Fruit fly (Drosophila melanogaster) whole organism, embryonic: ENCODE results near the gene CG14856.

Experiments
- Awh ChIP-seq: fragments of 200-800 bp; sonication (Bioruptor generic); IDR thresholded peaks from 2 replicates; pipeline ENCODE4, ENCODE4 v1.3.6; 2022; ENCODE audit warnings: missing biosample characterization, missing genetic modification characterization
- BtbVII ChIP-seq: fragments of 200-800 bp; sonication (Bioruptor generic); optimal IDR thresholded peaks from 3 replicates; lab custom pipeline; 2017; ENCODE audit warnings: missing biosample characterization, mild to moderate bottlenecking, missing genetic modification characterization
- CG11456 ChIP-seq: fragments of 200-800 bp; sonication (Bioruptor generic); IDR thresholded peaks from 3 replicates; pipeline ENCODE4 v1.3.6; 2022; ENCODE audit warnings: missing biosample characterization, missing genetic modification characterization
- CG11723 ChIP-seq: fragments of 200-800 bp; sonication (Bioruptor generic); optimal IDR thresholded peaks from 2 replicates; lab custom pipeline; 2017; ENCODE audit warnings: missing biosample characterization, mild to moderate bottlenecking, missing genetic modification characterization
- CG12071 ChIP-seq: fragments of 200-800 bp; sonication (Bioruptor generic); optimal IDR thresholded peaks from 3 replicates; lab custom pipeline; 2018; ENCODE audit warnings: missing biosample characterization, mild to moderate bottlenecking, missing genetic modification characterization
- CG12391 ChIP-seq: fragments of 200-800 bp; sonication (Bioruptor generic); optimal IDR thresholded peaks from 3 replicates; lab custom pipeline; 2018; ENCODE audit warnings: missing biosample characterization, mild to moderate bottlenecking, missing genetic modification characterization, moderate library complexity
- CG13894 ChIP-seq: fragments of 200-800 bp; sonication (Bioruptor generic); optimal IDR thresholded peaks from 3 replicates; lab custom pipeline; 2018; ENCODE audit warnings: missing biosample characterization, mild to moderate bottlenecking, missing genetic modification characterization, moderate library complexity
- CG14710 ChIP-seq: fragments of 200-800 bp; sonication (Bioruptor generic); optimal IDR thresholded peaks from 3 replicates; lab custom pipeline; 2019; ENCODE audit warnings: missing biosample characterization, mild to moderate bottlenecking, missing genetic modification characterization, moderate library complexity
- CG15514 ChIP-seq: fragments of 200-800 bp; sonication (Bioruptor generic); optimal IDR thresholded peaks from 3 replicates; lab custom pipeline; 2017; ENCODE audit warnings: missing biosample characterization, missing genetic modification characterization, mild to moderate bottlenecking, moderate library complexity, missing genetic modification reagents
- CG15696 ChIP-seq: fragments of 200-800 bp; sonication (Bioruptor generic); optimal IDR thresholded peaks from 2 replicates; lab custom pipeline; 2019; ENCODE audit warnings: missing biosample characterization, mild to moderate bottlenecking, missing genetic modification characterization, moderate library complexity
- CG17802 ChIP-seq: fragments of 200-800 bp; sonication (Bioruptor generic); optimal IDR thresholded peaks from 2 replicates; lab custom pipeline; 2018; ENCODE audit warnings: missing biosample characterization, mild to moderate bottlenecking, missing genetic modification characterization, moderate library complexity
- CG2199 ChIP-seq: fragments of 200-800 bp; sonication (Bioruptor generic); IDR thresholded peaks from 3 replicates; pipeline ENCODE4 v1.3.6; 2022; ENCODE audit warnings: missing biosample characterization, missing genetic modification characterization
- CG3163 ChIP-seq: fragments of 200-800 bp; sonication (Bioruptor generic); optimal IDR thresholded peaks from 3 replicates; lab custom pipeline; 2016; ENCODE audit warnings: missing biosample characterization, missing genetic modification characterization
- CG34224 ChIP-seq: fragments of 200-800 bp; sonication (Bioruptor generic); IDR thresholded peaks from 3 replicates; pipeline ENCODE4 v1.3.6; 2022; ENCODE audit warnings: missing biosample characterization, missing genetic modification characterization; ENCODE audit not compliant: partially characterized antibody
- CG34376 ChIP-seq: fragments of 200-800 bp; sonication (Bioruptor generic); optimal IDR thresholded peaks from 2 replicates; lab custom pipeline; 2018; ENCODE audit warnings: missing biosample characterization, mild to moderate bottlenecking, missing genetic modification characterization
- CG3726 ChIP-seq: fragments of 200-800 bp; sonication (Bioruptor generic); IDR thresholded peaks from 3 replicates; pipeline ENCODE4, ENCODE4 v1.3.6; 2022; ENCODE audit warnings: missing biosample characterization, missing genetic modification characterization
- CG8089 ChIP-seq: fragments of 200-800 bp; sonication (Bioruptor generic); optimal IDR thresholded peaks from 3 replicates; lab custom pipeline; 2016; ENCODE audit warnings: missing biosample characterization, missing genetic modification characterization
- CG8478 ChIP-seq: fragments of >200 bp; optimal IDR thresholded peaks from 2 replicates; lab custom pipeline; 2018
- Deaf1 ChIP-seq: fragments of 200-800 bp; optimal IDR thresholded peaks from 3 replicates; lab custom pipeline; 2019; ENCODE audit warnings: missing biosample characterization, mild to moderate bottlenecking, missing genetic modification characterization, moderate library complexity
- Dll ChIP-seq: fragments of 200-800 bp; sonication (Bioruptor generic); IDR thresholded peaks from 4 replicates; pipeline ENCODE4 v1.3.6; 2022; ENCODE audit warnings: missing biosample characterization, missing genetic modification characterization; ENCODE audit not compliant: partially characterized antibody
- Fer1 ChIP-seq: fragments of 200-800 bp; sonication (Bioruptor generic); optimal IDR thresholded peaks from 2 replicates; lab custom pipeline; 2017; ENCODE audit warnings: missing biosample characterization, mild to moderate bottlenecking, missing genetic modification characterization
- GATAe ChIP-seq: fragments of 200-800 bp; sonication (Bioruptor generic); conservative IDR thresholded peaks from 2 replicates; pipeline ENCODE4 v1.3.6; 2022; ENCODE audit warnings: missing biosample characterization, missing genetic modification characterization
- Gug ChIP-seq: fragments of 200-800 bp; sonication (Bioruptor generic); IDR thresholded peaks from 4 replicates; pipeline ENCODE4 v1.3.6; 2022; ENCODE audit warnings: missing biosample characterization, missing genetic modification characterization
- HHEX ChIP-seq: fragments of 200-800 bp; sonication (Bioruptor generic); optimal IDR thresholded peaks from 3 replicates; lab custom pipeline; 2017; ENCODE audit warnings: missing biosample characterization, mild to moderate bottlenecking, missing genetic modification characterization, missing genetic modification reagents
- HLHmδ ChIP-seq: fragments of 200-800 bp; sonication (Bioruptor generic); optimal IDR thresholded peaks from 2 replicates; lab custom pipeline; 2018; ENCODE audit warnings: missing biosample characterization, mild to moderate bottlenecking, missing genetic modification characterization, moderate library complexity
- HmgD ChIP-seq: fragments of 200-800 bp; sonication (Bioruptor generic); optimal IDR thresholded peaks from 3 replicates; lab custom pipeline; 2016; ENCODE audit warnings: missing biosample characterization, missing genetic modification characterization
- Hmr ChIP-seq: fragments of 200-800 bp; sonication (Bioruptor generic); optimal IDR thresholded peaks from 3 replicates; lab custom pipeline; 2017; ENCODE audit warnings: mild to moderate bottlenecking, missing biosample characterization, missing genetic modification reagents, missing genetic modification characterization
- Jarid2 ChIP-seq: fragments of 200-800 bp; sonication (Bioruptor generic); optimal IDR thresholded peaks from 3 replicates; lab custom pipeline; 2017; ENCODE audit warnings: mild to moderate bottlenecking, missing biosample characterization, missing genetic modification reagents, missing genetic modification characterization
- Med ChIP-seq: fragments of 200-800 bp; sonication (Bioruptor generic); peaks from one replicate; lab custom pipeline; 2016; ENCODE audit warnings: missing biosample characterization, missing genetic modification characterization, mild to moderate bottlenecking, inconsistent platforms, moderate library complexity
- Pdp1 ChIP-seq, 2 experiments: fragments of 200-800 bp; sonication (Bioruptor generic); optimal IDR thresholded peaks; 3 replicates each; lab custom pipeline; 2016; ENCODE audit warnings: missing biosample characterization in 2 of 2, missing genetic modification characterization in 2 of 2, mild to moderate bottlenecking in 1 of 2, moderate library complexity in 1 of 2
- Trl ChIP-seq, 3 experiments: fragments of >200 bp in 2 of 3; fragments of 200-800 bp in 1 of 3; sonication (Bioruptor generic) in 1 of 3; optimal IDR thresholded peaks; 2 replicates in 1 of 3; 3 replicates in 2 of 3; lab custom pipeline; 2016 to 2017; ENCODE audit warnings: missing biosample characterization in 1 of 3, missing genetic modification characterization in 1 of 3
- caup ChIP-seq: fragments of 200-800 bp; sonication (Bioruptor generic); optimal IDR thresholded peaks from 3 replicates; lab custom pipeline; 2017; ENCODE audit warnings: missing biosample characterization, mild to moderate bottlenecking, missing genetic modification characterization, moderate library complexity; ENCODE audit not compliant: severe bottlenecking
- chn ChIP-seq: fragments of 200-800 bp; sonication (Bioruptor generic); optimal IDR thresholded peaks from 2 replicates; lab custom pipeline; 2016; ENCODE audit warnings: missing biosample characterization, missing genetic modification characterization
- croc ChIP-seq: fragments of 200-800 bp; sonication (Bioruptor generic); conservative IDR thresholded peaks from 3 replicates; pipeline ENCODE4 v1.3.6; 2022; ENCODE audit warnings: missing biosample characterization, missing genetic modification characterization
- ems ChIP-seq: fragments of 200-800 bp; sonication (Bioruptor generic); optimal IDR thresholded peaks from 3 replicates; lab custom pipeline; 2016; ENCODE audit warnings: missing biosample characterization, missing genetic modification characterization
- fd64A ChIP-seq: fragments of 200-800 bp; sonication (Bioruptor generic); optimal IDR thresholded peaks from 3 replicates; lab custom pipeline; 2018; ENCODE audit warnings: missing biosample characterization, mild to moderate bottlenecking, missing genetic modification characterization
- h ChIP-seq: fragments of >200 bp; optimal IDR thresholded peaks from 2 replicates; lab custom pipeline; 2017
- insv ChIP-seq, 2 experiments: fragments of 200-800 bp; sonication (Bioruptor generic); optimal IDR thresholded peaks; 3 replicates each; lab custom pipeline; 2016 to 2018; ENCODE audit warnings: missing biosample characterization in 2 of 2, missing genetic modification characterization in 2 of 2
- odd ChIP-seq: fragments of 200-800 bp; sonication (Bioruptor generic); optimal IDR thresholded peaks from 2 replicates; lab custom pipeline; 2017; ENCODE audit warnings: missing biosample characterization, mild to moderate bottlenecking, missing genetic modification characterization
- ranshi ChIP-seq: fragments of 200-800 bp; sonication (Bioruptor generic); IDR thresholded peaks from 2 replicates; pipeline ENCODE4 v1.3.6; 2022; ENCODE audit warnings: missing biosample characterization, missing genetic modification characterization
- ro ChIP-seq: fragments of 200-800 bp; sonication (Bioruptor generic); IDR thresholded peaks from 2 replicates; pipeline ENCODE4 v1.3.6; 2022; ENCODE audit warnings: missing biosample characterization, missing genetic modification characterization
- so ChIP-seq: fragments of 200-800 bp; sonication (Bioruptor generic); IDR thresholded peaks from 3 replicates; pipeline ENCODE4 v1.3.6; 2022; ENCODE audit warnings: missing biosample characterization, missing genetic modification characterization
- sr ChIP-seq: fragments of 200-800 bp; sonication (Bioruptor generic); IDR thresholded peaks from 3 replicates; pipeline ENCODE4 v1.3.6; 2022; ENCODE audit warnings: missing biosample characterization, missing genetic modification characterization
- tll ChIP-seq, 2 experiments: fragments of 200-800 bp in 1 of 2; fragments of >200 bp in 1 of 2; sonication (Bioruptor generic) in 1 of 2; optimal IDR thresholded peaks; 2 replicates each; lab custom pipeline; 2017 to 2019; ENCODE audit warnings: missing biosample characterization in 2 of 2, missing genetic modification characterization in 2 of 2, mild to moderate bottlenecking in 1 of 2, moderate library complexity in 1 of 2
- tna ChIP-seq: fragments of 200-800 bp; sonication (Bioruptor generic); IDR thresholded peaks from 2 replicates; pipeline ENCODE4 v1.3.6; 2022; ENCODE audit warnings: missing biosample characterization, missing genetic modification characterization; ENCODE audit not compliant: partially characterized antibody
- trem ChIP-seq: fragments of 200-800 bp; optimal IDR thresholded peaks from 3 replicates; lab custom pipeline; 2019; ENCODE audit warnings: missing biosample characterization, mild to moderate bottlenecking, missing genetic modification characterization, moderate library complexity
- vfl ChIP-seq: fragments of 200-800 bp; sonication (Bioruptor generic); optimal IDR thresholded peaks from 2 replicates; lab custom pipeline; 2016; ENCODE audit warnings: missing biosample characterization, missing genetic modification characterization

Gene CG14856

DNA sequence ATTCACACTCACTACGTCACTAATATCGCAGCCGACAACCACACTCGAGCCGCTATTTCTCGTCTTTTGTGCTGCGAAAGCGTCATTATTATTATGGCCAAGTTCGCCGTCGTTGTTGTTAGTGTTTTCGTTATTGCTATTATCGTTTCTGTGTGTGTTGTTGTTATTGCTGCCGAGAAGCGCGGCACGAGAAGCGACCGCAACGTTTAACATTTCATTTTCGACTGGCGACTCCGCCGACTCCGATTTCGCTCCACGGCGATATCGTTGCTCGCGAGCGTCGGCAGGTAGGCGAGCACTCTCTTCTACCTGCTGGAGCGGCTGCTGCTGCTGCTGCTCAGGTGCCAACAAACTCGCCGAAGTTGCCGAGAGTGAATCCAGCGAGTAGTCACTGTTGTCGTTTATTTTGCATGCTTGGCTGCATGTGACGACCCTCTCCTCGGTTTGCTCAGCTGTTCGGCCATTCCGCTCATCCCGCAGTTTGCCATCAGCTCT lies 19.0 kb downstream of the CG14856 start (continued):
- TF ChIP-seq CG11723 (GFP tag; lab: Kevin White, UChicago) (no peak), CG11456 (GFP tag; lab: Robert Waterston, UW) (no peak), CG3163 (GFP tag; lab: Kevin White, UChicago) (peak; percentile 11), Awh (GFP tag; lab: Robert Waterston, UW) (no peak), BtbVII (GFP tag; lab: Kevin White, UChicago) (peak; percentile 66), CG12071 (no peak), vfl (peak; percentile 7), Dll (GFP tag; lab: Robert Waterston, UW) (peak; percentile 32; the same call in 2 of the 4 replicates)

DNA sequence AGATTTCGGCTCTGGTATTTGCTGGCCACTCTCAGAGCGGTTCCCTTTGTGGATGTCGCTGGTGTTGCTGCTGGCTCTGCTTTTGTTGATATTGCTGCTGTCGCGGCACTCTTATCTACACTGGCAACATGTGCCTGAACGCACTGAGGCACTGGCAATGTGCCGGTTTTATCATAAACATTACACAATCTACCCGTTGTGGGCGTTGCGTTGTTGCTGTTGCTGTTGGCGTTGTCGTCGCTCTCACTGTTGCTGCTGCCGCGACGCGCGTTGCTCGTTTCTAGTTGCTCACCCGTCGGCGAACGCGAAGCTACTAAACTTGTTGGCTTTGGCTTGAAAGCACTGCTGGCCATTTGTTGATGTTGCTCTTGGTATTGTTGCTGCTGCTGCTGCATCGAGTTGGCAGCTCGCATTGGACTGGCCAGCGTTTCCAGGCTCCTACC lies 20.9 kb downstream of the CG14856 start:
- TF ChIP-seq Jarid2 (GFP tag; lab: Kevin White, UChicago) (peak; percentile 90), Awh (GFP tag; lab: Robert Waterston, UW) (peak; percentile 56; the same call in 1 of the 2 replicates), ems (no peak), CG15514 (GFP tag; lab: Kevin White, UChicago) (peak; percentile 16), CG12391 (peak; percentile 3), HHEX (no peak), CG34376 (GFP tag; lab: Kevin White, UChicago) (peak; percentile 61), ranshi (GFP tag; lab: Robert Waterston, UW) (peak; percentile 7; the same call in 1 of the 2 replicates), Med (GFP tag; lab: Kevin White, UChicago) (peak; percentile 73), CG13894 (tag; lab: Kevin White, UChicago) (peak; percentile 6), CG12071 (peak; percentile 4), tna (GFP tag; lab: Robert Waterston, UW) (no peak), HmgD (GFP tag; lab: Kevin White, UChicago) (peak; percentile 3), CG14710 (tag; lab: Kevin White, UChicago) (no peak), CG2199 (GFP tag; lab: Robert Waterston, UW) (0 out of 3 replicates have a peak, but pooled peaks have one; percentile 11), sr (GFP tag; lab: Robert Waterston, UW) (peak; percentile 96), CG8478 (lab: Kevin White, UChicago) (no peak), CG8089 (GFP tag; lab: Kevin White, UChicago) (no peak), caup (GFP tag; lab: Kevin White, UChicago) (peak; percentile 25), h (no peak), chn (GFP tag; lab: Kevin White, UChicago) (peak; percentile 2), odd (peak; percentile 0), HLHmδ (GFP tag; lab: Kevin White, UChicago) (no peak), Pdp1 (GFP tag; optimal IDR thresholded peaks at IDR 0.05; lab: Kevin White, UChicago) (peak in 1 of 2 experiments; percentile 99), CG15696 (no peak), croc (GFP tag; lab: Robert Waterston, UW) (no peak), CG3726 (no peak), GATAe (peak; percentile 38; the same call in 1 of the 2 replicates), trem (peak; percentile 86), Fer1 (GFP tag; lab: Kevin White, UChicago) (peak; percentile 55), tll (GFP tag; optimal IDR thresholded peaks at IDR 0.05; lab: Kevin White, UChicago) (no peak), ro (GFP tag; lab: Robert Waterston, UW) (no peak), so (GFP tag; lab: Robert Waterston, UW) (peak; percentile 10; the same call in 1 of the 3 replicates), Gug (GFP tag; lab: Robert Waterston, UW) (0 out of 4 replicates have a peak, but pooled peaks have one; percentile 9), CG17802 (tag; lab: Kevin White, UChicago) (no peak), CG34224 (GFP tag; lab: Robert Waterston, UW) (0 out of 3 replicates have a peak, but pooled peaks have one; percentile 20), Trl (optimal IDR thresholded peaks at IDR 0.05; lab: Kevin White, UChicago) (peak; percentile 11 to 44), Trl (GFP tag; optimal IDR thresholded peaks at IDR 0.05; lab: Kevin White, UChicago) (no peak), Deaf1 (tag; lab: Kevin White, UChicago) (peak; percentile 81), fd64A (GFP tag; lab: Kevin White, UChicago) (no peak), insv (GFP tag; optimal IDR thresholded peaks at IDR 0.05; lab: Kevin White, UChicago) (no peak), Hmr (GFP tag; lab: Kevin White, UChicago) (peak; percentile 1)
